Fruit fly (Drosophila melanogaster) whole organism, embryonic: ENCODE measurements around the gene CG33181.

Experiments
- Ada2b ChIP-seq: fragments of 200-800 bp; sonication (Bioruptor generic); IDR thresholded peaks from 2 replicates; pipeline ENCODE4 v1.3.6; 2022; ENCODE audit warnings: missing biosample characterization, missing genetic modification characterization
- B-H2 ChIP-seq: fragments of 200-800 bp; sonication (Bioruptor generic); optimal IDR thresholded peaks from 2 replicates; lab custom pipeline; 2018; ENCODE audit warnings: missing biosample characterization, mild to moderate bottlenecking, missing genetic modification characterization
- CG10959 ChIP-seq: fragments of 200-800 bp; sonication (Bioruptor generic); IDR thresholded peaks from 2 replicates; pipeline ENCODE4 v1.3.6; 2022; ENCODE audit warnings: missing biosample characterization, missing genetic modification characterization
- CG11560 ChIP-seq: fragments of 200-800 bp; sonication (Bioruptor generic); IDR thresholded peaks from 3 replicates; pipeline ENCODE4 v1.3.6; 2022; ENCODE audit warnings: missing biosample characterization, missing genetic modification characterization
- CG11723 ChIP-seq: fragments of 200-800 bp; sonication (Bioruptor generic); optimal IDR thresholded peaks from 2 replicates; lab custom pipeline; 2017; ENCODE audit warnings: missing biosample characterization, mild to moderate bottlenecking, missing genetic modification characterization
- CG12236 ChIP-seq: fragments of 200-800 bp; sonication (Bioruptor generic); optimal IDR thresholded peaks from 2 replicates; lab custom pipeline; 2016; ENCODE audit warnings: missing biosample characterization, missing genetic modification characterization
- CG13624 ChIP-seq: fragments of 200-800 bp; sonication (Bioruptor generic); optimal IDR thresholded peaks from 2 replicates; lab custom pipeline; 2016; ENCODE audit warnings: missing biosample characterization, missing genetic modification characterization
- CG15514 ChIP-seq: fragments of 200-800 bp; sonication (Bioruptor generic); optimal IDR thresholded peaks from 3 replicates; lab custom pipeline; 2017; ENCODE audit warnings: missing biosample characterization, missing genetic modification characterization, mild to moderate bottlenecking, moderate library complexity, missing genetic modification reagents
- CG16813 ChIP-seq: fragments of 200-800 bp; sonication (Bioruptor generic); IDR thresholded peaks from 3 replicates; pipeline ENCODE4 v1.3.6; 2022; ENCODE audit warnings: missing biosample characterization, missing genetic modification characterization; ENCODE audit not compliant: partially characterized antibody
- CG16815 ChIP-seq: fragments of 200-800 bp; sonication (Bioruptor generic); optimal IDR thresholded peaks from 3 replicates; lab custom pipeline; 2017; ENCODE audit warnings: missing biosample characterization, mild to moderate bottlenecking, missing genetic modification characterization
- CG30403 ChIP-seq: fragments of 200-800 bp; sonication (Bioruptor generic); optimal IDR thresholded peaks from 3 replicates; lab custom pipeline; 2016; ENCODE audit warnings: missing biosample characterization, missing genetic modification characterization
- CG31365 ChIP-seq: fragments of 200-800 bp; sonication (Bioruptor generic); optimal IDR thresholded peaks from 2 replicates; lab custom pipeline; 2018; ENCODE audit warnings: missing biosample characterization, mild to moderate bottlenecking, missing genetic modification characterization
- CG3281 ChIP-seq: fragments of 200-800 bp; sonication (Bioruptor generic); optimal IDR thresholded peaks from 3 replicates; lab custom pipeline; 2017; ENCODE audit warnings: missing biosample characterization, mild to moderate bottlenecking, missing genetic modification characterization
- CG3726 ChIP-seq: fragments of 200-800 bp; sonication (Bioruptor generic); IDR thresholded peaks from 3 replicates; pipeline ENCODE4, ENCODE4 v1.3.6; 2022; ENCODE audit warnings: missing biosample characterization, missing genetic modification characterization
- CG4820 ChIP-seq: fragments of 200-800 bp; sonication (Bioruptor generic); optimal IDR thresholded peaks from 3 replicates; lab custom pipeline; 2016; ENCODE audit warnings: missing biosample characterization, missing genetic modification characterization
- CG7786 ChIP-seq: fragments of 200-800 bp; sonication (Bioruptor generic); optimal IDR thresholded peaks from 2 replicates; lab custom pipeline; 2016; ENCODE audit warnings: missing biosample characterization, missing genetic modification characterization
- CG8281 ChIP-seq: fragments of 200-800 bp; sonication (Bioruptor generic); optimal IDR thresholded peaks from 2 replicates; lab custom pipeline; 2018; ENCODE audit warnings: missing biosample characterization, mild to moderate bottlenecking, missing genetic modification characterization, moderate library complexity
- CG8388 ChIP-seq: fragments of 200-800 bp; sonication (Bioruptor generic); optimal IDR thresholded peaks from 2 replicates; lab custom pipeline; 2019; ENCODE audit warnings: missing biosample characterization, mild to moderate bottlenecking, missing genetic modification characterization, moderate library complexity
- CG8924 ChIP-seq: fragments of 200-800 bp; optimal IDR thresholded peaks from 3 replicates; lab custom pipeline; 2019; ENCODE audit warnings: missing biosample characterization, mild to moderate bottlenecking, missing genetic modification characterization, moderate library complexity
- Dbx ChIP-seq: fragments of 200-800 bp; sonication (Bioruptor generic); IDR thresholded peaks from 3 replicates; pipeline ENCODE4 v1.3.6; 2022; ENCODE audit warnings: missing biosample characterization, missing genetic modification characterization
- Deaf1 ChIP-seq: fragments of 200-800 bp; optimal IDR thresholded peaks from 3 replicates; lab custom pipeline; 2019; ENCODE audit warnings: missing biosample characterization, mild to moderate bottlenecking, missing genetic modification characterization, moderate library complexity
- Fer1 ChIP-seq: fragments of 200-800 bp; sonication (Bioruptor generic); optimal IDR thresholded peaks from 2 replicates; lab custom pipeline; 2017; ENCODE audit warnings: missing biosample characterization, mild to moderate bottlenecking, missing genetic modification characterization
- Gsc ChIP-seq: fragments of 200-800 bp; sonication (Bioruptor generic); IDR thresholded peaks from 2 replicates; pipeline ENCODE4 v1.3.6; 2022; ENCODE audit warnings: missing biosample characterization, missing genetic modification characterization
- H2.0 ChIP-seq: fragments of 200-800 bp; sonication (Bioruptor generic); IDR thresholded peaks from 2 replicates; pipeline ENCODE4 v1.3.6; 2022; ENCODE audit warnings: missing biosample characterization, missing genetic modification characterization
- HmgD ChIP-seq: fragments of 200-800 bp; sonication (Bioruptor generic); optimal IDR thresholded peaks from 3 replicates; lab custom pipeline; 2016; ENCODE audit warnings: missing biosample characterization, missing genetic modification characterization
- Hmr ChIP-seq: fragments of 200-800 bp; sonication (Bioruptor generic); optimal IDR thresholded peaks from 3 replicates; lab custom pipeline; 2017; ENCODE audit warnings: mild to moderate bottlenecking, missing biosample characterization, missing genetic modification reagents, missing genetic modification characterization
- Hr78 ChIP-seq, 2 experiments: fragments of 200-800 bp in 1 of 2; fragments of >200 bp in 1 of 2; sonication (Bioruptor generic) in 1 of 2; optimal IDR thresholded peaks; 2 replicates each; lab custom pipeline; 2017 to 2019; ENCODE audit warnings: missing biosample characterization in 2 of 2, missing genetic modification characterization in 2 of 2, mild to moderate bottlenecking in 1 of 2, moderate library complexity in 1 of 2
- Kr ChIP-seq: fragments of 200-800 bp; sonication (Bioruptor generic); optimal IDR thresholded peaks from 2 replicates; lab custom pipeline; 2017; ENCODE audit warnings: missing biosample characterization, mild to moderate bottlenecking, missing genetic modification characterization
- MESR4 ChIP-seq: fragments of 200-800 bp; sonication (Bioruptor generic); optimal IDR thresholded peaks from 2 replicates; lab custom pipeline; 2018; ENCODE audit warnings: missing biosample characterization, mild to moderate bottlenecking, missing genetic modification characterization, moderate library complexity
- Nf-YA ChIP-seq: fragments of 200-800 bp; sonication (Bioruptor generic); IDR thresholded peaks from 2 replicates; pipeline ENCODE4 v1.3.6; 2022; ENCODE audit warnings: missing biosample characterization, missing genetic modification characterization
- Poxn ChIP-seq: fragments of 200-800 bp; sonication (Bioruptor generic); IDR thresholded peaks from 2 replicates; pipeline ENCODE4 v1.3.6; 2022; ENCODE audit warnings: missing biosample characterization, missing genetic modification characterization
- Scr ChIP-seq: fragments of 200-800 bp; sonication (Bioruptor generic); IDR thresholded peaks from 2 replicates; pipeline ENCODE4 v1.3.6; 2022; ENCODE audit warnings: missing biosample characterization, missing genetic modification characterization; ENCODE audit not compliant: partially characterized antibody
- Usf ChIP-seq: fragments of 200-800 bp; sonication (Bioruptor generic); optimal IDR thresholded peaks from 2 replicates; lab custom pipeline; 2017; ENCODE audit warnings: missing genotype, missing biosample characterization, missing genetic modification characterization
- bsh ChIP-seq, 2 experiments: fragments of 200-800 bp; sonication (Bioruptor generic); optimal IDR thresholded peaks; 2 replicates each; lab custom pipeline; 2017 to 2018; ENCODE audit warnings: mild to moderate bottlenecking in 2 of 2, missing biosample characterization in 2 of 2, missing genetic modification characterization in 2 of 2, moderate library complexity in 1 of 2
- crp ChIP-seq, 2 experiments: fragments of 200-800 bp; sonication (Bioruptor generic); optimal IDR thresholded peaks; 2 replicates in 1 of 2; 3 replicates in 1 of 2; lab custom pipeline; 2017; ENCODE audit warnings: missing biosample characterization in 2 of 2, missing genetic modification characterization in 2 of 2, mild to moderate bottlenecking in 1 of 2, moderate library complexity in 1 of 2
- da ChIP-seq: fragments of 200-800 bp; sonication (Bioruptor generic); optimal IDR thresholded peaks from 2 replicates; lab custom pipeline; 2016; ENCODE audit warnings: missing biosample characterization, missing genetic modification characterization
- dati ChIP-seq: fragments of 200-800 bp; sonication (Bioruptor generic); IDR thresholded peaks from 2 replicates; pipeline ENCODE4 v1.3.6; 2022; ENCODE audit warnings: missing biosample characterization, missing genetic modification characterization
- dimm ChIP-seq: fragments of 200-800 bp; sonication (Bioruptor generic); IDR thresholded peaks from 2 replicates; pipeline ENCODE4 v1.3.6; 2022; ENCODE audit warnings: missing biosample characterization, missing genetic modification characterization
- ind ChIP-seq: fragments of 200-800 bp; sonication (Bioruptor generic); optimal IDR thresholded peaks from 3 replicates; lab custom pipeline; 2016; ENCODE audit warnings: missing biosample characterization, missing genetic modification characterization
- jing ChIP-seq: fragments of 200-800 bp; sonication (Bioruptor generic); optimal IDR thresholded peaks from 2 replicates; lab custom pipeline; 2018; ENCODE audit warnings: missing biosample characterization, mild to moderate bottlenecking, missing genetic modification characterization
- mirr ChIP-seq: fragments of 200-800 bp; sonication (Bioruptor generic); optimal IDR thresholded peaks from 3 replicates; lab custom pipeline; 2018; ENCODE audit warnings: missing biosample characterization, mild to moderate bottlenecking, missing genetic modification characterization
- otp ChIP-seq: fragments of 200-800 bp; sonication (Bioruptor generic); IDR thresholded peaks from 3 replicates; pipeline ENCODE4, ENCODE4 v1.3.6; 2022; ENCODE audit warnings: missing biosample characterization, missing genetic modification characterization
- peb ChIP-seq: fragments of 200-800 bp; sonication (Bioruptor generic); IDR thresholded peaks from 2 replicates; pipeline ENCODE4 v1.3.6; 2022; ENCODE audit warnings: missing biosample characterization, missing genetic modification characterization
- pros ChIP-seq: fragments of 200-800 bp; sonication (Bioruptor generic); optimal IDR thresholded peaks from 3 replicates; lab custom pipeline; 2019; ENCODE audit warnings: missing biosample characterization, mild to moderate bottlenecking, missing genetic modification characterization, moderate library complexity
- ranshi ChIP-seq: fragments of 200-800 bp; sonication (Bioruptor generic); IDR thresholded peaks from 2 replicates; pipeline ENCODE4 v1.3.6; 2022; ENCODE audit warnings: missing biosample characterization, missing genetic modification characterization
- ro ChIP-seq: fragments of 200-800 bp; sonication (Bioruptor generic); IDR thresholded peaks from 2 replicates; pipeline ENCODE4 v1.3.6; 2022; ENCODE audit warnings: missing biosample characterization, missing genetic modification characterization
- scrt ChIP-seq: fragments of 200-800 bp; sonication (Bioruptor generic); optimal IDR thresholded peaks from 2 replicates; lab custom pipeline; 2018; ENCODE audit warnings: missing biosample characterization, mild to moderate bottlenecking, missing genetic modification characterization, moderate library complexity
- toy ChIP-seq: fragments of 200-800 bp; sonication (Bioruptor generic); IDR thresholded peaks from 2 replicates; pipeline ENCODE4 v1.3.6; 2022; ENCODE audit warnings: missing biosample characterization, missing genetic modification characterization
- vfl ChIP-seq: fragments of 200-800 bp; sonication (Bioruptor generic); optimal IDR thresholded peaks from 2 replicates; lab custom pipeline; 2016; ENCODE audit warnings: missing biosample characterization, missing genetic modification characterization
- vnd ChIP-seq: fragments of 200-800 bp; sonication (Bioruptor generic); IDR thresholded peaks from 3 replicates; pipeline ENCODE4 v1.3.6; 2022; ENCODE audit warnings: missing biosample characterization, missing genetic modification characterization; ENCODE audit not compliant: partially characterized antibody

Gene CG33181

dm6 chrX:8444883-8445572 lies 44.1 kb upstream of the CG33181 start (continued):
- TF ChIP-seq Poxn (GFP tag; lab: Robert Waterston, UW), result no peak
- no peak for TF ChIP-seq scrt (GFP tag; lab: Kevin White, UChicago)
- peak; percentile 6 for TF ChIP-seq CG16815 (GFP tag; lab: Kevin White, UChicago)
- no peak for TF ChIP-seq H2.0
- no peak for TF ChIP-seq CG31365 (tag; lab: Kevin White, UChicago)
- 0 out of 3 replicates have a peak, but pooled peaks have one; percentile 19 for TF ChIP-seq Dbx
- peak; percentile 7 for TF ChIP-seq CG8281 (tag; lab: Kevin White, UChicago)
- no peak for TF ChIP-seq da
- peak; percentile 29; the same call in 1 of the 2 replicates for TF ChIP-seq CG10959 (GFP tag; lab: Robert Waterston, UW)
- TF ChIP-seq Hr78 (GFP tag; optimal IDR thresholded peaks at IDR 0.05; lab: Kevin White, UChicago), result no peak
- no peak for TF ChIP-seq vfl (GFP tag; lab: Kevin White, UChicago)
- TF ChIP-seq HmgD (GFP tag; lab: Kevin White, UChicago), result no peak
- TF ChIP-seq CG11723 (GFP tag; lab: Kevin White, UChicago), result no peak
- TF ChIP-seq Fer1 (GFP tag; lab: Kevin White, UChicago), result no peak
- TF ChIP-seq CG16813, result no peak
- no peak for TF ChIP-seq jing (GFP tag; lab: Kevin White, UChicago)
- TF ChIP-seq ro (GFP tag; lab: Robert Waterston, UW), result peak; percentile 14; the same call in 1 of the 2 replicates
- no peak for TF ChIP-seq CG11560 (tag; lab: Robert Waterston, UW)
- TF ChIP-seq CG4820 (GFP tag; lab: Kevin White, UChicago), result peak; percentile 11
- peak; percentile 39; the same call in 2 of the 3 replicates for TF ChIP-seq vnd (GFP tag; lab: Robert Waterston, UW)
- TF ChIP-seq mirr (GFP tag; lab: Kevin White, UChicago), result peak; percentile 54
- TF ChIP-seq CG15514, result peak; percentile 28
- TF ChIP-seq Ada2b (GFP tag; lab: Robert Waterston, UW), result no peak
- TF ChIP-seq CG30403 (GFP tag; lab: Kevin White, UChicago), result peak; percentile 36
- TF ChIP-seq Hmr, result peak; percentile 46
- no peak for TF ChIP-seq Kr (GFP tag; lab: Kevin White, UChicago)
- TF ChIP-seq Nf-YA (GFP tag; lab: Robert Waterston, UW), result no peak
- peak in 1 of 2 experiments; percentile 74 for TF ChIP-seq bsh (GFP tag; optimal IDR thresholded peaks at IDR 0.05; lab: Kevin White, UChicago)
- peak; percentile 72 for TF ChIP-seq CG8388 (GFP tag; lab: Kevin White, UChicago)
- TF ChIP-seq ind, result no peak
- peak; percentile 24 for TF ChIP-seq CG3281 (GFP tag; lab: Kevin White, UChicago)
- TF ChIP-seq CG13624 (GFP tag; lab: Kevin White, UChicago), result no peak
- TF ChIP-seq ranshi, result no peak
- no peak for TF ChIP-seq Scr (GFP tag; lab: Robert Waterston, UW)
- TF ChIP-seq pros (GFP tag; lab: Kevin White, UChicago), result no peak
- no peak for TF ChIP-seq B-H2 (GFP tag; lab: Kevin White, UChicago)
- no peak for TF ChIP-seq CG12236 (GFP tag; lab: Kevin White, UChicago)
- TF ChIP-seq Gsc (GFP tag; lab: Robert Waterston, UW), result no peak
- TF ChIP-seq dati (GFP tag; lab: Robert Waterston, UW), result no peak
- no peak for TF ChIP-seq CG7786
- no peak for TF ChIP-seq dimm
- peak; percentile 26 for TF ChIP-seq Deaf1 (tag; lab: Kevin White, UChicago)
- TF ChIP-seq crp (GFP tag; optimal IDR thresholded peaks at IDR 0.05; lab: Kevin White, UChicago), result no peak
- TF ChIP-seq Usf (GFP tag; lab: Kevin White, UChicago), result peak; percentile 11
- no peak for TF ChIP-seq toy (GFP tag; lab: Robert Waterston, UW)
- no peak for TF ChIP-seq CG3726 (GFP tag; lab: Robert Waterston, UW)
- no peak for TF ChIP-seq peb (GFP tag; lab: Robert Waterston, UW)
- peak; percentile 89 for TF ChIP-seq CG8924 (tag; lab: Kevin White, UChicago)
- TF ChIP-seq otp (GFP tag; lab: Robert Waterston, UW), result no peak
- no peak for TF ChIP-seq MESR4
